Fruit fly (Drosophila melanogaster) whole organism, embryonic: ENCODE results near the gene CG9920.
A peak's percentile ranks its signal among the peaks of the same experiment; 100 is the strongest.

ENCODE experiments used
- Ada2b ChIP-seq: fragments of 200-800 bp; sonication (Bioruptor generic); IDR thresholded peaks from 2 replicates; pipeline ENCODE4 v1.3.6; 2022; ENCODE audit warnings: missing biosample characterization, missing genetic modification characterization
- B-H1 ChIP-seq: fragments of 200-800 bp; sonication (Bioruptor generic); IDR thresholded peaks from 3 replicates; pipeline ENCODE4 v1.3.6; 2022; ENCODE audit warnings: missing biosample characterization, missing genetic modification characterization
- CG10321 ChIP-seq: fragments of 200-800 bp; sonication (Bioruptor generic); IDR thresholded peaks from 2 replicates; pipeline ENCODE4 v1.3.6; 2022; ENCODE audit warnings: missing biosample characterization, missing genetic modification characterization
- CG12659 ChIP-seq: fragments of 200-800 bp; sonication (Bioruptor generic); optimal IDR thresholded peaks from 3 replicates; lab custom pipeline; 2017; ENCODE audit warnings: mild to moderate bottlenecking, missing biosample characterization, missing genetic modification reagents, missing genetic modification characterization
- CG14667 ChIP-seq: fragments of 200-800 bp; sonication (Bioruptor generic); IDR thresholded peaks from 2 replicates; pipeline ENCODE4 v1.3.6; 2022; ENCODE audit warnings: missing biosample characterization, missing genetic modification characterization
- CG14965 ChIP-seq: fragments of 200-800 bp; sonication (Bioruptor generic); optimal IDR thresholded peaks from 2 replicates; lab custom pipeline; 2016; ENCODE audit warnings: missing biosample characterization, missing genetic modification characterization, borderline replicate concordance
- CG1647 ChIP-seq: fragments of 200-800 bp; sonication (Bioruptor generic); optimal IDR thresholded peaks from 3 replicates; lab custom pipeline; 2016; ENCODE audit warnings: missing biosample characterization, missing genetic modification characterization
- CG16779 ChIP-seq: fragments of 200-800 bp; sonication (Bioruptor generic); IDR thresholded peaks from 2 replicates; pipeline ENCODE4 v1.3.6; 2022; ENCODE audit warnings: missing biosample characterization, missing genetic modification characterization
- CG17802 ChIP-seq: fragments of 200-800 bp; sonication (Bioruptor generic); optimal IDR thresholded peaks from 2 replicates; lab custom pipeline; 2018; ENCODE audit warnings: missing biosample characterization, mild to moderate bottlenecking, missing genetic modification characterization, moderate library complexity
- CG18599 ChIP-seq: fragments of 200-800 bp; sonication (Bioruptor generic); optimal IDR thresholded peaks from 3 replicates; lab custom pipeline; 2017; ENCODE audit warnings: missing biosample characterization, missing genetic modification characterization, mild to moderate bottlenecking, moderate library complexity, missing genetic modification reagents
- CG30431 ChIP-seq: fragments of 200-800 bp; sonication (Bioruptor generic); optimal IDR thresholded peaks from 2 replicates; lab custom pipeline; 2017; ENCODE audit warnings: missing biosample characterization, missing genetic modification characterization
- CG31365 ChIP-seq: fragments of 200-800 bp; sonication (Bioruptor generic); optimal IDR thresholded peaks from 2 replicates; lab custom pipeline; 2018; ENCODE audit warnings: missing biosample characterization, mild to moderate bottlenecking, missing genetic modification characterization
- CG32767 ChIP-seq: fragments of 200-800 bp; sonication (Bioruptor generic); IDR thresholded peaks from 2 replicates; pipeline ENCODE4 v1.3.6; 2022; ENCODE audit warnings: missing biosample characterization, missing genetic modification characterization
- CG4328 ChIP-seq: fragments of 200-800 bp; sonication (Bioruptor generic); optimal IDR thresholded peaks from 3 replicates; lab custom pipeline; 2017; ENCODE audit warnings: missing biosample characterization, missing genetic modification reagents, missing genetic modification characterization
- CG4404 ChIP-seq: fragments of 200-800 bp; sonication (Bioruptor generic); IDR thresholded peaks from 2 replicates; pipeline ENCODE4 v1.3.6; 2022; ENCODE audit warnings: missing biosample characterization, missing genetic modification characterization
- CG7372 ChIP-seq: fragments of 200-800 bp; sonication (Bioruptor generic); IDR thresholded peaks from 2 replicates; pipeline ENCODE4 v1.3.6; 2022; ENCODE audit warnings: missing biosample characterization, missing genetic modification characterization
- CG7556 ChIP-seq: fragments of 200-800 bp; sonication (Bioruptor generic); optimal IDR thresholded peaks from 2 replicates; lab custom pipeline; 2017; ENCODE audit warnings: missing biosample characterization, mild to moderate bottlenecking, missing genetic modification characterization
- CG9215 ChIP-seq: fragments of 200-800 bp; sonication (Bioruptor generic); IDR thresholded peaks from 2 replicates; pipeline ENCODE4 v1.3.6; 2022; ENCODE audit warnings: missing biosample characterization, missing genetic modification characterization
- CG9437 ChIP-seq: fragments of 200-800 bp; sonication (Bioruptor generic); optimal IDR thresholded peaks from 2 replicates; lab custom pipeline; 2018; ENCODE audit warnings: missing biosample characterization, mild to moderate bottlenecking, missing genetic modification characterization
- HLH3B ChIP-seq: fragments of 200-800 bp; sonication (Bioruptor generic); IDR thresholded peaks from 2 replicates; pipeline ENCODE4 v1.3.6; 2022; ENCODE audit warnings: missing biosample characterization, missing genetic modification characterization
- HLHmδ ChIP-seq: fragments of 200-800 bp; sonication (Bioruptor generic); optimal IDR thresholded peaks from 2 replicates; lab custom pipeline; 2018; ENCODE audit warnings: missing biosample characterization, mild to moderate bottlenecking, missing genetic modification characterization, moderate library complexity
- Mad ChIP-seq: fragments of 200-800 bp; sonication (Bioruptor generic); optimal IDR thresholded peaks from 2 replicates; lab custom pipeline; 2016; ENCODE audit warnings: missing biosample characterization, missing genetic modification characterization
- Med ChIP-seq: fragments of 200-800 bp; sonication (Bioruptor generic); peaks from one replicate; lab custom pipeline; 2016; ENCODE audit warnings: missing biosample characterization, missing genetic modification characterization, mild to moderate bottlenecking, inconsistent platforms, moderate library complexity
- NFAT ChIP-seq: fragments of 200-800 bp; sonication (Bioruptor generic); IDR thresholded peaks from 2 replicates; pipeline ENCODE4 v1.3.6; 2022; ENCODE audit warnings: missing biosample characterization, missing genetic modification characterization
- Neu2 ChIP-seq: fragments of 200-800 bp; sonication (Bioruptor generic); optimal IDR thresholded peaks from 3 replicates; lab custom pipeline; 2016; ENCODE audit warnings: missing biosample characterization, missing genetic modification characterization, borderline replicate concordance
- Oaz ChIP-seq: fragments of 200-800 bp; sonication (Bioruptor generic); IDR thresholded peaks from 2 replicates; pipeline ENCODE4 v1.3.6; 2022; ENCODE audit warnings: missing biosample characterization, missing genetic modification characterization
- Pdp1 ChIP-seq, 2 experiments: fragments of 200-800 bp; sonication (Bioruptor generic); optimal IDR thresholded peaks; 3 replicates each; lab custom pipeline; 2016; ENCODE audit warnings: missing biosample characterization in 2 of 2, missing genetic modification characterization in 2 of 2, mild to moderate bottlenecking in 1 of 2, moderate library complexity in 1 of 2
- TFAM ChIP-seq: fragments of 200-800 bp; sonication (Bioruptor generic); optimal IDR thresholded peaks from 2 replicates; lab custom pipeline; 2017; ENCODE audit warnings: missing biosample characterization, missing genetic modification characterization, inconsistent platforms
- Xrp1 ChIP-seq: fragments of 200-800 bp; sonication (Bioruptor generic); IDR thresholded peaks from 2 replicates; pipeline ENCODE4 v1.3.6; 2022; ENCODE audit warnings: missing biosample characterization, missing genetic modification characterization
- az2 ChIP-seq: fragments of 200-800 bp; sonication (Bioruptor generic); optimal IDR thresholded peaks from 3 replicates; lab custom pipeline; 2016; ENCODE audit warnings: missing biosample characterization, missing genetic modification characterization
- bbx ChIP-seq: fragments of 200-800 bp; sonication (Bioruptor generic); IDR thresholded peaks from 2 replicates; pipeline ENCODE4 v1.3.6; 2022; ENCODE audit warnings: missing biosample characterization, missing genetic modification characterization; ENCODE audit not compliant: partially characterized antibody
- btn ChIP-seq: fragments of 200-800 bp; sonication (Bioruptor generic); optimal IDR thresholded peaks from 2 replicates; lab custom pipeline; 2016; ENCODE audit warnings: missing biosample characterization, missing genetic modification characterization
- cad ChIP-seq: fragments of >200 bp; optimal IDR thresholded peaks from 2 replicates; lab custom pipeline; 2017; ENCODE audit warnings: missing biosample characterization, missing genetic modification characterization
- ci ChIP-seq: fragments of 200-800 bp; sonication (Bioruptor generic); IDR thresholded peaks from 3 replicates; pipeline ENCODE4 v1.3.6; 2022; ENCODE audit warnings: missing biosample characterization, missing genetic modification characterization
- dan ChIP-seq: fragments of 200-800 bp; sonication (Bioruptor generic); IDR thresholded peaks from 2 replicates; pipeline ENCODE4 v1.3.6; 2022; ENCODE audit warnings: missing biosample characterization, missing genetic modification characterization
- eve ChIP-seq, 2 experiments: fragments of >200 bp; optimal IDR thresholded peaks; 2 replicates each; lab custom pipeline; 2017; ENCODE audit warnings: missing biosample characterization in 2 of 2, missing genetic modification characterization in 2 of 2
- gcm ChIP-seq: fragments of 200-800 bp; sonication (Bioruptor generic); optimal IDR thresholded peaks from 2 replicates; lab custom pipeline; 2019; ENCODE audit warnings: missing biosample characterization, mild to moderate bottlenecking, missing genetic modification characterization, moderate library complexity
- insv ChIP-seq, 2 experiments: fragments of 200-800 bp; sonication (Bioruptor generic); optimal IDR thresholded peaks; 3 replicates each; lab custom pipeline; 2016 to 2018; ENCODE audit warnings: missing biosample characterization in 2 of 2, missing genetic modification characterization in 2 of 2
- jigr1 ChIP-seq: fragments of 200-800 bp; sonication (Bioruptor generic); IDR thresholded peaks from 3 replicates; pipeline ENCODE4 v1.3.6; 2022; ENCODE audit warnings: missing biosample characterization, missing genetic modification characterization
- ken ChIP-seq: fragments of 200-800 bp; sonication (Bioruptor generic); IDR thresholded peaks from 3 replicates; pipeline ENCODE4 v1.3.6; 2022; ENCODE audit warnings: missing biosample characterization, missing genetic modification characterization
- nau ChIP-seq: fragments of 200-800 bp; sonication (Bioruptor generic); optimal IDR thresholded peaks from 3 replicates; lab custom pipeline; 2017; ENCODE audit warnings: missing biosample characterization, mild to moderate bottlenecking, missing genetic modification characterization, missing genetic modification reagents
- nerfin-2 ChIP-seq: fragments of 200-800 bp; sonication (Bioruptor generic); IDR thresholded peaks from 2 replicates; pipeline ENCODE4 v1.3.6; 2022; ENCODE audit warnings: missing biosample characterization, missing genetic modification characterization; ENCODE audit not compliant: partially characterized antibody
- pum ChIP-seq: fragments of 200-800 bp; sonication (Bioruptor generic); optimal IDR thresholded peaks from 2 replicates; lab custom pipeline; 2016; ENCODE audit warnings: missing biosample characterization, missing genetic modification characterization
- row ChIP-seq: fragments of 200-800 bp; sonication (Bioruptor generic); IDR thresholded peaks from 3 replicates; pipeline ENCODE4 v1.3.6; 2022; ENCODE audit warnings: missing biosample characterization, missing genetic modification characterization
- run ChIP-seq: fragments of 200-800 bp; sonication (Bioruptor generic); optimal IDR thresholded peaks from 3 replicates; lab custom pipeline; 2018; ENCODE audit warnings: missing biosample characterization, mild to moderate bottlenecking, missing genetic modification characterization
- seq ChIP-seq: fragments of 200-800 bp; sonication (Bioruptor generic); IDR thresholded peaks from 2 replicates; pipeline ENCODE4 v1.3.6; 2022; ENCODE audit warnings: missing biosample characterization, missing genetic modification characterization
- sqz ChIP-seq: fragments of 200-800 bp; sonication (Bioruptor generic); optimal IDR thresholded peaks from 3 replicates; lab custom pipeline; 2018; ENCODE audit warnings: missing biosample characterization, mild to moderate bottlenecking, missing genetic modification characterization
- trem ChIP-seq: fragments of 200-800 bp; optimal IDR thresholded peaks from 3 replicates; lab custom pipeline; 2019; ENCODE audit warnings: missing biosample characterization, mild to moderate bottlenecking, missing genetic modification characterization, moderate library complexity
- tx ChIP-seq: fragments of 200-800 bp; sonication (Bioruptor generic); optimal IDR thresholded peaks from 2 replicates; lab custom pipeline; 2016; ENCODE audit warnings: missing biosample characterization, missing genetic modification characterization
- vnd ChIP-seq: fragments of 200-800 bp; sonication (Bioruptor generic); IDR thresholded peaks from 3 replicates; pipeline ENCODE4 v1.3.6; 2022; ENCODE audit warnings: missing biosample characterization, missing genetic modification characterization; ENCODE audit not compliant: partially characterized antibody
- yki ChIP-seq: fragments of >200 bp; optimal IDR thresholded peaks from 3 replicates; lab custom pipeline; 2018

Gene CG9920

DNA sequence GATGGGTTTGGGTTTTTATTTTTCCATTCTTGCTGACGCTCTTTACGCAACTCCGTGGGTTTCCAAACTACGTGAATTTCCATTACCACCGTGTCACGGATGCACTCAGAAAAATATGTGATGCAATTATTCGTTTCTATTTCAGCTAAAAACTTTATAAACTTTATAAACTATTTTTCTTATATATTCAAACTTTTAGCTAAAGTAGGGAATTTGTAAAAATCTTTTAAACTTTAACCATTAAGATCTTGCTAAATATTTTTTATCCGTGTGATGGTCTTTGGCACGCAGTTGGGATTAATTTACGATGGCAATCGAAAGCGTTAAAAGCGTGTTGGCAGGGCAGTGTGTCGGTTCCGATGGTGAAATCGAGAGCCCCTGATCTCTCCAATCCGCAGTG is 2.5 kb downstream of the CG9920 start (continued):
- TF ChIP-seq NFAT (no peak), TFAM (GFP tag; lab: Kevin White, UChicago) (no peak), CG4328 (no peak), CG31365 (tag; lab: Kevin White, UChicago) (no peak), Oaz (GFP tag; lab: Robert Waterston, UW) (peak; percentile 36; the same call in 1 of the 2 replicates), CG14667 (GFP tag; lab: Robert Waterston, UW) (no peak), jigr1 (GFP tag; lab: Robert Waterston, UW) (no peak), CG14965 (GFP tag; lab: Kevin White, UChicago) (no peak), CG9215 (GFP tag; lab: Robert Waterston, UW) (no peak), gcm (GFP tag; lab: Kevin White, UChicago) (peak; percentile 30), ci (no peak; the same call in 2 of the 3 replicates), CG30431 (no peak), trem (tag; lab: Kevin White, UChicago) (peak; percentile 24), Xrp1 (no peak), bbx (GFP tag; lab: Robert Waterston, UW) (no peak), nau (GFP tag; lab: Kevin White, UChicago) (peak; percentile 25), CG16779 (GFP tag; lab: Robert Waterston, UW) (no peak), eve (GFP tag; optimal IDR thresholded peaks at IDR 0.05; lab: Kevin White, UChicago) (peak in 1 of 2 experiments; percentile 12), CG18599 (GFP tag; lab: Kevin White, UChicago) (peak; percentile 67), B-H1 (GFP tag; lab: Robert Waterston, UW) (peak; percentile 36; the same call in 1 of the 3 replicates), insv (GFP tag; optimal IDR thresholded peaks at IDR 0.05; lab: Kevin White, UChicago) (no peak), CG1647 (no peak), nerfin-2 (GFP tag; lab: Robert Waterston, UW) (no peak), Neu2 (GFP tag; lab: Kevin White, UChicago) (no peak), run (tag; lab: Kevin White, UChicago) (no peak), Ada2b (peak; percentile 72), tx (GFP tag; lab: Kevin White, UChicago) (no peak), dan (GFP tag; lab: Robert Waterston, UW) (no peak), btn (no peak), Mad (GFP tag; lab: Kevin White, UChicago) (no peak), CG10321 (GFP tag; lab: Robert Waterston, UW) (no peak), CG4404 (no peak), vnd (GFP tag; lab: Robert Waterston, UW) (no peak), cad (GFP tag; lab: Kevin White, UChicago) (no peak), CG9437 (GFP tag; lab: Kevin White, UChicago) (peak; percentile 31), HLH3B (GFP tag; lab: Robert Waterston, UW) (peak; percentile 70), CG7556 (peak; percentile 60), CG32767 (GFP tag; lab: Robert Waterston, UW) (no peak), pum (no peak), az2 (GFP tag; lab: Kevin White, UChicago) (peak; percentile 41), Med (GFP tag; lab: Kevin White, UChicago) (peak; percentile 74), sqz (GFP tag; lab: Kevin White, UChicago) (peak; percentile 19), ken (GFP tag; lab: Robert Waterston, UW) (no peak), Pdp1 (GFP tag; optimal IDR thresholded peaks at IDR 0.05; lab: Kevin White, UChicago) (peak; percentile 8 to 24), seq (GFP tag; lab: Robert Waterston, UW) (peak; percentile 45; the same call in 1 of the 2 replicates), CG17802 (tag; lab: Kevin White, UChicago) (no peak), row (peak; percentile 63), CG7372 (GFP tag; lab: Robert Waterston, UW) (0 out of 2 replicates have a peak, but pooled peaks have one; percentile 15), yki (lab: Kevin White, UChicago) (no peak), CG12659 (GFP tag; lab: Kevin White, UChicago) (peak; percentile 26), HLHmδ (GFP tag; lab: Kevin White, UChicago) (no peak)
